Worm (Caenorhabditis elegans) whole organism, mixed stage, embryonic: ENCODE results near the gene F49C5.9.

Source experiments
- bed-3 ChIP-seq: fragments of 200-800 bp; sonication (Bioruptor generic); optimal IDR thresholded peaks from 3 replicates; lab custom pipeline; 2018; ENCODE audit warnings: mild to moderate bottlenecking, missing genetic modification characterization, moderate library complexity, missing compliant biosample characterization
- hlh-1 ChIP-seq: fragments of 150-350 bp; optimal IDR thresholded peaks from 2 replicates; lab custom pipeline; 2014; ENCODE audit warnings: missing biosample characterization, missing genetic modification reagents, missing genetic modification characterization
- zip-8 ChIP-seq: fragments of 150-350 bp; optimal IDR thresholded peaks from 2 replicates; lab custom pipeline; 2014; ENCODE audit warnings: missing biosample characterization, missing genetic modification characterization
- ztf-11 ChIP-seq: fragments of 150-350 bp; optimal IDR thresholded peaks from 2 replicates; lab custom pipeline; 2014; ENCODE audit warnings: missing biosample characterization, missing genetic modification characterization

DNA sequence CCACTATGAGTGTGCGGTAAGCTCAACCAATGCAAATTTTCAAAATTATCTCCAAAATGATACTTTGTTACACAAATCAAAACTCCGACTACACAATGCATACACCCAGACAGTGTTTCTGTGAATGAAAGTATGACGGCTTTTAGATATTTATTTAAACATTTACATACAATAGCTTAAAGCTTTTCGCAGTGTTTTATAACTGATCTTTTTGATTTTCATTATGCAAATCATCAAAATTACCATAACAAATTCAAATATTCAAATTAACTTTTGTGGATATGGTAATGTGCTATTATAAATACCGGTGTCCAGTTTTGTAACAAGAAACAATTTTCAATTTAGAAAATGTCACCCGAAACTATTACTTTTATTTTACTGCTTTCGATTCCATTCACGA lies 2.0 kb upstream of the F49C5.9 start, which contains the start of the genes F49C5.5 and F49C5.10:
- TF ChIP-seq zip-8 (tag; lab: Kevin White, UChicago) = no peak
- no peak for TF ChIP-seq ztf-11 (tag; lab: Kevin White, UChicago)
- no peak for TF ChIP-seq bed-3
- TF ChIP-seq hlh-1 (tag; lab: Kevin White, UChicago) = no peak
